Fruit fly (Drosophila melanogaster) whole organism, embryonic: ENCODE results near the gene Spase12.
A peak's percentile ranks its signal among the peaks of the same experiment; 100 is the strongest.

Experiments
- Awh ChIP-seq: fragments of 200-800 bp; sonication (Bioruptor generic); IDR thresholded peaks from 2 replicates; pipeline ENCODE4, ENCODE4 v1.3.6; 2022; ENCODE audit warnings: missing biosample characterization, missing genetic modification characterization
- Blimp-1 ChIP-seq: fragments of 200-800 bp; sonication (Bioruptor generic); optimal IDR thresholded peaks from 3 replicates; lab custom pipeline; 2018; ENCODE audit warnings: missing biosample characterization, missing genetic modification characterization, mild to moderate bottlenecking, moderate library complexity, missing genetic modification reagents
- CG10209 ChIP-seq: fragments of 200-800 bp; sonication (Bioruptor generic); optimal IDR thresholded peaks from 3 replicates; lab custom pipeline; 2017; ENCODE audit warnings: missing biosample characterization, mild to moderate bottlenecking, missing genetic modification characterization, missing genetic modification reagents
- CG10267 ChIP-seq: fragments of 200-800 bp; sonication (Bioruptor generic); optimal IDR thresholded peaks from 2 replicates; lab custom pipeline; 2018; ENCODE audit warnings: missing biosample characterization, mild to moderate bottlenecking, missing genetic modification characterization, moderate library complexity
- CG10366 ChIP-seq: fragments of 200-800 bp; sonication (Bioruptor generic); IDR thresholded peaks from 2 replicates; pipeline ENCODE4 v1.3.6; 2022; ENCODE audit warnings: missing biosample characterization, missing genetic modification characterization
- CG15269 ChIP-seq: fragments of 200-800 bp; sonication (Bioruptor generic); optimal IDR thresholded peaks from 2 replicates; lab custom pipeline; 2018; ENCODE audit warnings: missing biosample characterization, mild to moderate bottlenecking, missing genetic modification characterization, moderate library complexity
- CG1529 ChIP-seq: fragments of 200-800 bp; sonication (Bioruptor generic); optimal IDR thresholded peaks from 3 replicates; lab custom pipeline; 2018; ENCODE audit warnings: missing biosample characterization, missing genetic modification characterization
- CG18262 ChIP-seq: fragments of 200-800 bp; optimal IDR thresholded peaks from 3 replicates; lab custom pipeline; 2019; ENCODE audit warnings: missing biosample characterization, mild to moderate bottlenecking, missing genetic modification characterization, moderate library complexity
- CG18619 ChIP-seq: fragments of 200-800 bp; sonication (Bioruptor generic); optimal IDR thresholded peaks from 3 replicates; lab custom pipeline; 2017; ENCODE audit warnings: missing biosample characterization, mild to moderate bottlenecking, missing genetic modification characterization
- CG4360 ChIP-seq: fragments of 200-800 bp; sonication (Bioruptor generic); IDR thresholded peaks from 2 replicates; pipeline ENCODE4 v1.3.6; 2022; ENCODE audit warnings: missing biosample characterization, missing genetic modification characterization
- CG7271 ChIP-seq: fragments of 200-800 bp; sonication (Bioruptor generic); optimal IDR thresholded peaks from 2 replicates; lab custom pipeline; 2018; ENCODE audit warnings: missing biosample characterization, mild to moderate bottlenecking, missing genetic modification characterization, moderate library complexity
- CG7963 ChIP-seq: fragments of 200-800 bp; sonication (Bioruptor generic); IDR thresholded peaks from 3 replicates; pipeline ENCODE4 v1.3.6; 2022; ENCODE audit warnings: missing biosample characterization, missing genetic modification characterization; ENCODE audit not compliant: partially characterized antibody
- CG8281 ChIP-seq: fragments of 200-800 bp; sonication (Bioruptor generic); optimal IDR thresholded peaks from 2 replicates; lab custom pipeline; 2018; ENCODE audit warnings: missing biosample characterization, mild to moderate bottlenecking, missing genetic modification characterization, moderate library complexity
- CG8924 ChIP-seq: fragments of 200-800 bp; optimal IDR thresholded peaks from 3 replicates; lab custom pipeline; 2019; ENCODE audit warnings: missing biosample characterization, mild to moderate bottlenecking, missing genetic modification characterization, moderate library complexity
- CG9932 ChIP-seq: fragments of 200-800 bp; sonication (Bioruptor generic); IDR thresholded peaks from 2 replicates; pipeline ENCODE4 v1.3.6; 2022; ENCODE audit warnings: missing biosample characterization, missing genetic modification characterization
- CkIIα-i1 ChIP-seq: fragments of 200-800 bp; sonication (Bioruptor generic); IDR thresholded peaks from 2 replicates; pipeline ENCODE4 v1.3.6; 2022; ENCODE audit warnings: missing biosample characterization, missing genetic modification characterization
- Dek ChIP-seq: fragments of 200-800 bp; sonication (Bioruptor generic); optimal IDR thresholded peaks from 3 replicates; lab custom pipeline; 2019; ENCODE audit warnings: missing biosample characterization, mild to moderate bottlenecking, missing genetic modification characterization, moderate library complexity
- HLH3B ChIP-seq: fragments of 200-800 bp; sonication (Bioruptor generic); IDR thresholded peaks from 2 replicates; pipeline ENCODE4 v1.3.6; 2022; ENCODE audit warnings: missing biosample characterization, missing genetic modification characterization
- HLH4C ChIP-seq: fragments of 200-800 bp; sonication (Bioruptor generic); IDR thresholded peaks from 3 replicates; pipeline ENCODE4 v1.3.6; 2022; ENCODE audit warnings: missing biosample characterization, missing genetic modification characterization; ENCODE audit not compliant: partially characterized antibody
- PHDP ChIP-seq: fragments of 200-800 bp; sonication (Bioruptor generic); optimal IDR thresholded peaks from 3 replicates; lab custom pipeline; 2018; ENCODE audit warnings: missing biosample characterization, mild to moderate bottlenecking, missing genetic modification characterization, moderate library complexity
- Pdp1 ChIP-seq, 2 experiments: fragments of 200-800 bp; sonication (Bioruptor generic); optimal IDR thresholded peaks; 3 replicates each; lab custom pipeline; 2016; ENCODE audit warnings: missing biosample characterization in 2 of 2, missing genetic modification characterization in 2 of 2, mild to moderate bottlenecking in 1 of 2, moderate library complexity in 1 of 2
- abd-A ChIP-seq: fragments of 200-800 bp; sonication (Bioruptor generic); optimal IDR thresholded peaks from 3 replicates; lab custom pipeline; 2019; ENCODE audit warnings: missing biosample characterization, mild to moderate bottlenecking, missing genetic modification characterization, moderate library complexity
- amos ChIP-seq: fragments of 200-800 bp; sonication (Bioruptor generic); IDR thresholded peaks from 2 replicates; pipeline ENCODE4 v1.3.6; 2022; ENCODE audit warnings: missing biosample characterization, missing genetic modification characterization; ENCODE audit not compliant: partially characterized antibody
- ap ChIP-seq: fragments of 200-800 bp; sonication (Bioruptor generic); IDR thresholded peaks from 2 replicates; pipeline ENCODE4 v1.3.6; 2022; ENCODE audit warnings: missing biosample characterization, missing genetic modification characterization
- az2 ChIP-seq: fragments of 200-800 bp; sonication (Bioruptor generic); optimal IDR thresholded peaks from 3 replicates; lab custom pipeline; 2016; ENCODE audit warnings: missing biosample characterization, missing genetic modification characterization
- bowl ChIP-seq: fragments of 200-800 bp; sonication (Bioruptor generic); IDR thresholded peaks from 2 replicates; pipeline ENCODE4 v1.3.6; 2022; ENCODE audit warnings: missing biosample characterization, missing genetic modification characterization
- bsh ChIP-seq, 2 experiments: fragments of 200-800 bp; sonication (Bioruptor generic); optimal IDR thresholded peaks; 2 replicates each; lab custom pipeline; 2017 to 2018; ENCODE audit warnings: mild to moderate bottlenecking in 2 of 2, missing biosample characterization in 2 of 2, missing genetic modification characterization in 2 of 2, moderate library complexity in 1 of 2
- chinmo ChIP-seq: fragments of 200-800 bp; sonication (Bioruptor generic); IDR thresholded peaks from 4 replicates; pipeline ENCODE4 v1.3.6; 2022; ENCODE audit warnings: missing biosample characterization, missing genetic modification characterization; ENCODE audit not compliant: partially characterized antibody
- corto ChIP-seq: fragments of 200-800 bp; sonication (Bioruptor generic); optimal IDR thresholded peaks from 2 replicates; lab custom pipeline; 2016; ENCODE audit warnings: missing biosample characterization, mild to moderate bottlenecking, missing genetic modification characterization, moderate library complexity
- cwo ChIP-seq: fragments of 200-800 bp; sonication (Bioruptor generic); optimal IDR thresholded peaks from 3 replicates; lab custom pipeline; 2017; ENCODE audit warnings: missing biosample characterization, missing genetic modification characterization, mild to moderate bottlenecking, moderate library complexity, missing genetic modification reagents
- fd102C ChIP-seq: fragments of 200-800 bp; sonication (Bioruptor generic); optimal IDR thresholded peaks from 2 replicates; lab custom pipeline; 2018; ENCODE audit warnings: missing biosample characterization, mild to moderate bottlenecking, missing genetic modification characterization, moderate library complexity
- maf-S ChIP-seq: fragments of 200-800 bp; sonication (Bioruptor generic); optimal IDR thresholded peaks from 2 replicates; lab custom pipeline; 2016; ENCODE audit warnings: missing biosample characterization, missing genetic modification characterization
- oc ChIP-seq: fragments of 200-800 bp; sonication (Bioruptor generic); optimal IDR thresholded peaks from 2 replicates; lab custom pipeline; 2018; ENCODE audit warnings: missing biosample characterization, mild to moderate bottlenecking, missing genetic modification characterization, moderate library complexity
- sd ChIP-seq: fragments of 200-800 bp; sonication (Bioruptor generic); optimal IDR thresholded peaks from 3 replicates; lab custom pipeline; 2018; ENCODE audit warnings: missing biosample characterization, mild to moderate bottlenecking, missing genetic modification characterization, moderate library complexity
- twi ChIP-seq: fragments of 200-800 bp; optimal IDR thresholded peaks from 2 replicates; lab custom pipeline; 2019; ENCODE audit warnings: missing biosample characterization, mild to moderate bottlenecking, missing genetic modification characterization, moderate library complexity
- usp ChIP-seq: fragments of >200 bp; optimal IDR thresholded peaks from 2 replicates; lab custom pipeline; 2017; ENCODE audit warnings: missing biosample characterization, missing genetic modification characterization
- vvl ChIP-seq: fragments of 200-800 bp; sonication (Bioruptor generic); IDR thresholded peaks from 2 replicates; pipeline ENCODE4 v1.3.6; 2022; ENCODE audit warnings: missing biosample characterization, missing genetic modification characterization
- zfh1 ChIP-seq: fragments of 200-800 bp; sonication (Bioruptor generic); IDR thresholded peaks from 3 replicates; pipeline ENCODE4 v1.3.6; 2022; ENCODE audit warnings: missing biosample characterization, missing genetic modification characterization

Gene Spase12

DNA sequence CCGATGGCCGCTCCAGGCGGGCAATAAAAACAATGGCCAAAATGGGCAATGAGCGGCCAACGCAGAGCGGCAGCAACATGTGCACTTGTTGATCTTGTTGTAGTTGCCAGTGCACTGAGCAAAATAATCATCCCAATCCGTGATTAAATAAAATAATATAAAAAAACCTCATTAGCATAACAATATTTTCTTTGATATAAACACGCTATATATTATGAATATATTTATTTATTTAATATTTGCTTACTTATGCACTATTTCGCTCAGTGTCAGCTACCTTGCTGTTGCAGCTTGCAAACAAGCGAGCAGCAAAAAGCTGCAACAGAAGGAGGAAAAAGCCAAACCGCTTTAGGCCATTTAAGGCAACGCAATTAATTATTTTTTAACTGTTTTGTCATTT, 28.4 kb upstream of the Spase12 start (continued):
- TF ChIP-seq CG15269 (tag; lab: Kevin White, UChicago) (peak; percentile 7), amos (GFP tag; lab: Robert Waterston, UW) (no peak), CG9932 (GFP tag; lab: Robert Waterston, UW) (no peak), CG10267 (peak; percentile 17), Awh (0 out of 2 replicates have a peak, but pooled peaks have one; percentile 28), CG7271 (tag; lab: Kevin White, UChicago) (peak; percentile 29), CG18262 (peak; percentile 61), corto (GFP tag; lab: Kevin White, UChicago) (peak; percentile 24), CG10209 (GFP tag; lab: Kevin White, UChicago) (peak; percentile 27), bowl (no peak), HLH3B (peak; percentile 31; the same call in 1 of the 2 replicates), HLH4C (GFP tag; lab: Robert Waterston, UW) (no peak), cwo (GFP tag; lab: Kevin White, UChicago) (no peak), ap (GFP tag; lab: Robert Waterston, UW) (peak; percentile 42; the same call in 1 of the 2 replicates), az2 (GFP tag; lab: Kevin White, UChicago) (peak; percentile 31), bsh (GFP tag; optimal IDR thresholded peaks at IDR 0.05; lab: Kevin White, UChicago) (peak; percentile 3 to 57), Dek (no peak), zfh1 (GFP tag; lab: Robert Waterston, UW) (peak; percentile 42; the same call in 1 of the 3 replicates), PHDP (peak; percentile 31), CG8924 (peak; percentile 40), CG10366 (GFP tag; lab: Robert Waterston, UW) (peak; percentile 30; the same call in 1 of the 2 replicates)

DNA sequence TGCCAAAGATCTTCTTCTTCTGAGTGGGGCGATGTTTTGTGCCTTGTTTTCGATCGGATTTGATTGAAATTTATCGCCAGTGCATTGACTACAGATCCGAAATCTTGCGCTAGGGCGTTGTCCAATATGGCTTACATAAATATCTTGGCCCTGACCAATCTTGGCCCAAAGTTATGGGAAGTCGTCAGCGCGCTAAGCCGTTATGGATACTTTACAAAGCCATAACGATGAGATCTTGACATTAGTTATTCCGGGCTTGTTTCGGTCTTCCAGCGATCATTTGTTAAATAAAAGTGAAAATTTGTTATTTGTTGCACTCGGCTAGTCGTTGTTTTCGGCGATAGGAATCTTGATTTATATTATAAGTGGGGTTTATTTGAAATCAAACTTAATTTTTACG, 27.5 kb upstream of the Spase12 start:
- TF ChIP-seq vvl = no peak
- no peak for TF ChIP-seq CkIIα-i1 (GFP tag; lab: Robert Waterston, UW)
- peak; percentile 66 for TF ChIP-seq abd-A (tag; lab: Kevin White, UChicago)
- no peak for TF ChIP-seq CG7963
- no peak for TF ChIP-seq maf-S
- TF ChIP-seq CG1529 (GFP tag; lab: Kevin White, UChicago) = no peak
- no peak for TF ChIP-seq CG4360 (GFP tag; lab: Robert Waterston, UW)
- TF ChIP-seq Pdp1 (GFP tag; optimal IDR thresholded peaks at IDR 0.05; lab: Kevin White, UChicago) = peak in 1 of 2 experiments; percentile 40
- TF ChIP-seq Blimp-1 (GFP tag; lab: Kevin White, UChicago) = peak; percentile 31
- peak; percentile 62 for TF ChIP-seq oc (tag; lab: Kevin White, UChicago)

- TF ChIP-seq twi (no peak), fd102C (no peak), usp (GFP tag; lab: Kevin White, UChicago) (no peak), CG18619 (GFP tag; lab: Kevin White, UChicago) (no peak), chinmo (GFP tag; lab: Robert Waterston, UW) (0 out of 4 replicates have a peak, but pooled peaks have one; percentile 8), sd (peak; percentile 24), CG8281 (tag; lab: Kevin White, UChicago) (peak; percentile 98)
Observed at dm6 chr3R:29517923-29518322, 27.0 kb upstream of the Spase12 start.
